Worm (Caenorhabditis elegans) whole organism, midembryonic: ENCODE results near the gene srx-67.

Source experiments
- T22C8.4 ChIP-seq: fragments of 200-800 bp; sonication (Bioruptor generic); IDR thresholded peaks from 2 replicates; pipeline ENCODE4 v1.3.6; 2022; ENCODE audit warnings: missing genetic modification characterization, missing compliant biosample characterization
- cog-1 ChIP-seq: sonication (generic microtip); optimal IDR thresholded peaks from 2 replicates; lab custom pipeline; 2016; ENCODE audit warnings: missing genetic modification characterization, missing compliant biosample characterization
- flt-1 ChIP-seq: fragments of 200-800 bp; sonication (Bioruptor generic); IDR thresholded peaks from 2 replicates; pipeline ENCODE4 v1.3.6; 2022; ENCODE audit warnings: missing genetic modification characterization, missing compliant biosample characterization
- klf-2 ChIP-seq: fragments of 200-800 bp; sonication (Bioruptor generic); conservative IDR thresholded peaks from 2 replicates; pipeline ENCODE4 v1.3.6; 2022; ENCODE audit warnings: missing genetic modification reagents, missing genetic modification characterization, missing compliant biosample characterization
- med-1 ChIP-seq: sonication (generic microtip); optimal IDR thresholded peaks from 2 replicates; lab custom pipeline; 2017; ENCODE audit warnings: missing genetic modification characterization, mild to moderate bottlenecking, missing compliant biosample characterization, antibody characterized with exemption, missing genetic modification reagents; ENCODE audit not compliant: insufficient read depth
- ref-1 ChIP-seq: fragments of 200-800 bp; sonication (Bioruptor generic); conservative IDR thresholded peaks from 2 replicates; pipeline ENCODE4 v1.3.6; 2022; ENCODE audit warnings: missing genetic modification reagents, missing genetic modification characterization, missing compliant biosample characterization
- tab-1 ChIP-seq: fragments of 200-800 bp; sonication (Bioruptor generic); IDR thresholded peaks from 2 replicates; pipeline ENCODE4 v1.3.6; 2022; ENCODE audit warnings: missing genetic modification characterization, missing compliant biosample characterization
- ztf-23 ChIP-seq: fragments of 200-800 bp; sonication (Bioruptor generic); IDR thresholded peaks from 2 replicates; pipeline ENCODE4 v1.3.6; 2022; ENCODE audit warnings: missing genetic modification reagents, missing genetic modification characterization, missing compliant biosample characterization
- ztf-29 ChIP-seq: fragments of 200-800 bp; sonication (Bioruptor generic); IDR thresholded peaks from 2 replicates; pipeline ENCODE4 v1.3.6; 2022; ENCODE audit warnings: missing genetic modification reagents, missing genetic modification characterization, missing compliant biosample characterization

- no peak for TF ChIP-seq tab-1
- no peak for TF ChIP-seq klf-2 (GFP tag; lab: Robert Waterston, UW)
- TF ChIP-seq flt-1, result no peak
- no peak for TF ChIP-seq cog-1 (tag; lab: Kevin White, UChicago)
- no peak for TF ChIP-seq med-1 (GFP tag; lab: Kevin White, UChicago)
- TF ChIP-seq ztf-23 (GFP tag; lab: Robert Waterston, UW), result no peak
- no peak for TF ChIP-seq T22C8.4 (GFP tag; lab: Robert Waterston, UW)
- TF ChIP-seq ref-1 (GFP tag; lab: Robert Waterston, UW), result no peak
- no peak for TF ChIP-seq ztf-29 (GFP tag; lab: Robert Waterston, UW)
These were observed 24.1 kb upstream of the srx-67 start, which contains the start of gene C17E7.4 for ce11 chrV:3892361-3892904.
